Fruit fly (Drosophila melanogaster) whole organism, embryonic: ENCODE results near the gene amrt.

Experiments
- Antp ChIP-seq: fragments of 200-800 bp; sonication (Bioruptor generic); optimal IDR thresholded peaks from 3 replicates; lab custom pipeline; 2016; ENCODE audit warnings: missing biosample characterization, missing genetic modification characterization
- CG10274 ChIP-seq: fragments of 200-800 bp; sonication (Bioruptor generic); optimal IDR thresholded peaks from 3 replicates; lab custom pipeline; 2017; ENCODE audit warnings: missing biosample characterization, mild to moderate bottlenecking, missing genetic modification characterization
- CG10979 ChIP-seq: fragments of 200-800 bp; sonication (Bioruptor generic); optimal IDR thresholded peaks from 2 replicates; lab custom pipeline; 2018; ENCODE audit warnings: missing biosample characterization, mild to moderate bottlenecking, missing genetic modification characterization, moderate library complexity
- CG11560 ChIP-seq: fragments of 200-800 bp; sonication (Bioruptor generic); IDR thresholded peaks from 3 replicates; pipeline ENCODE4 v1.3.6; 2022; ENCODE audit warnings: missing biosample characterization, missing genetic modification characterization
- CG12236 ChIP-seq: fragments of 200-800 bp; sonication (Bioruptor generic); optimal IDR thresholded peaks from 2 replicates; lab custom pipeline; 2016; ENCODE audit warnings: missing biosample characterization, missing genetic modification characterization
- CG14014 ChIP-seq: fragments of 200-800 bp; sonication (Bioruptor generic); IDR thresholded peaks from 2 replicates; pipeline ENCODE4 v1.3.6; 2022; ENCODE audit warnings: missing biosample characterization, missing genetic modification characterization
- CG17385 ChIP-seq: fragments of 200-800 bp; sonication (Bioruptor generic); optimal IDR thresholded peaks from 3 replicates; lab custom pipeline; 2018; ENCODE audit warnings: missing biosample characterization, mild to moderate bottlenecking, missing genetic modification characterization
- CG17829 ChIP-seq: fragments of 200-800 bp; optimal IDR thresholded peaks from 2 replicates; lab custom pipeline; 2019; ENCODE audit warnings: missing biosample characterization, mild to moderate bottlenecking, missing genetic modification characterization, moderate library complexity
- CG2889 ChIP-seq: fragments of 200-800 bp; sonication (Bioruptor generic); IDR thresholded peaks from 3 replicates; pipeline ENCODE4 v1.3.6; 2022; ENCODE audit warnings: missing biosample characterization, missing genetic modification characterization
- CG30020 ChIP-seq: fragments of 200-800 bp; optimal IDR thresholded peaks from 2 replicates; lab custom pipeline; 2019; ENCODE audit warnings: missing biosample characterization, mild to moderate bottlenecking, missing genetic modification characterization, moderate library complexity
- CG31224 ChIP-seq: fragments of 200-800 bp; sonication (Bioruptor generic); IDR thresholded peaks from 2 replicates; pipeline ENCODE4 v1.3.6; 2022; ENCODE audit warnings: missing biosample characterization, missing genetic modification characterization
- CG3838 ChIP-seq: fragments of 200-800 bp; sonication (Bioruptor generic); optimal IDR thresholded peaks from 3 replicates; lab custom pipeline; 2016; ENCODE audit warnings: missing biosample characterization, missing genetic modification characterization
- CG42726 ChIP-seq: fragments of 200-800 bp; sonication (Bioruptor generic); IDR thresholded peaks from 2 replicates; pipeline ENCODE4 v1.3.6; 2022; ENCODE audit warnings: missing biosample characterization, missing genetic modification characterization; ENCODE audit not compliant: partially characterized antibody
- CG5180 ChIP-seq: fragments of 200-800 bp; sonication (Bioruptor generic); optimal IDR thresholded peaks from 3 replicates; lab custom pipeline; 2017; ENCODE audit warnings: missing biosample characterization, missing genetic modification characterization, mild to moderate bottlenecking, moderate library complexity, missing genetic modification reagents
- CG5245 ChIP-seq: fragments of 200-800 bp; sonication (Bioruptor generic); optimal IDR thresholded peaks from 3 replicates; lab custom pipeline; 2016; ENCODE audit warnings: missing biosample characterization, missing genetic modification characterization
- CG6175 ChIP-seq: fragments of 200-800 bp; sonication (Bioruptor generic); IDR thresholded peaks from 3 replicates; pipeline ENCODE4 v1.3.6; 2022; ENCODE audit warnings: missing biosample characterization, missing genetic modification characterization
- CG8388 ChIP-seq: fragments of 200-800 bp; sonication (Bioruptor generic); optimal IDR thresholded peaks from 2 replicates; lab custom pipeline; 2019; ENCODE audit warnings: missing biosample characterization, mild to moderate bottlenecking, missing genetic modification characterization, moderate library complexity
- CG9215 ChIP-seq: fragments of 200-800 bp; sonication (Bioruptor generic); IDR thresholded peaks from 2 replicates; pipeline ENCODE4 v1.3.6; 2022; ENCODE audit warnings: missing biosample characterization, missing genetic modification characterization
- CG9437 ChIP-seq: fragments of 200-800 bp; sonication (Bioruptor generic); optimal IDR thresholded peaks from 2 replicates; lab custom pipeline; 2018; ENCODE audit warnings: missing biosample characterization, mild to moderate bottlenecking, missing genetic modification characterization
- Chrac-16 ChIP-seq: fragments of 200-800 bp; sonication (Bioruptor generic); optimal IDR thresholded peaks from 3 replicates; lab custom pipeline; 2016; ENCODE audit warnings: missing biosample characterization, missing genetic modification characterization
- CkIIα-i1 ChIP-seq: fragments of 200-800 bp; sonication (Bioruptor generic); IDR thresholded peaks from 2 replicates; pipeline ENCODE4 v1.3.6; 2022; ENCODE audit warnings: missing biosample characterization, missing genetic modification characterization
- Doc2 ChIP-seq: fragments of 200-800 bp; sonication (Bioruptor generic); IDR thresholded peaks from 2 replicates; pipeline ENCODE4 v1.3.6; 2022; ENCODE audit warnings: missing biosample characterization, missing genetic modification characterization
- HLH3B ChIP-seq: fragments of 200-800 bp; sonication (Bioruptor generic); IDR thresholded peaks from 2 replicates; pipeline ENCODE4 v1.3.6; 2022; ENCODE audit warnings: missing biosample characterization, missing genetic modification characterization
- HmgZ ChIP-seq: fragments of 200-800 bp; sonication (Bioruptor generic); optimal IDR thresholded peaks from 2 replicates; lab custom pipeline; 2018; ENCODE audit warnings: missing biosample characterization, mild to moderate bottlenecking, missing genetic modification characterization
- Hmr ChIP-seq: fragments of 200-800 bp; sonication (Bioruptor generic); optimal IDR thresholded peaks from 3 replicates; lab custom pipeline; 2017; ENCODE audit warnings: mild to moderate bottlenecking, missing biosample characterization, missing genetic modification reagents, missing genetic modification characterization
- Lim3 ChIP-seq: fragments of 200-800 bp; sonication (Bioruptor generic); IDR thresholded peaks from 2 replicates; pipeline ENCODE4 v1.3.6; 2022; ENCODE audit warnings: missing biosample characterization, missing genetic modification characterization
- Max ChIP-seq: fragments of 200-800 bp; sonication (Bioruptor generic); optimal IDR thresholded peaks from 2 replicates; lab custom pipeline; 2016; ENCODE audit warnings: missing biosample characterization, mild to moderate bottlenecking, missing genetic modification characterization
- Med ChIP-seq: fragments of 200-800 bp; sonication (Bioruptor generic); peaks from one replicate; lab custom pipeline; 2016; ENCODE audit warnings: missing biosample characterization, missing genetic modification characterization, mild to moderate bottlenecking, inconsistent platforms, moderate library complexity
- Rfx ChIP-seq: fragments of 200-800 bp; sonication (Bioruptor generic); IDR thresholded peaks from 2 replicates; pipeline ENCODE4 v1.3.6; 2022; ENCODE audit warnings: missing biosample characterization, missing genetic modification characterization
- Vsx1 ChIP-seq: fragments of 200-800 bp; sonication (Bioruptor generic); optimal IDR thresholded peaks from 2 replicates; lab custom pipeline; 2017; ENCODE audit warnings: missing biosample characterization, mild to moderate bottlenecking, missing genetic modification characterization, missing genetic modification reagents
- ato ChIP-seq: fragments of 200-800 bp; sonication (Bioruptor generic); IDR thresholded peaks from 2 replicates; pipeline ENCODE4 v1.3.6; 2022; ENCODE audit warnings: missing biosample characterization, missing genetic modification characterization; ENCODE audit not compliant: partially characterized antibody
- ci ChIP-seq: fragments of 200-800 bp; sonication (Bioruptor generic); IDR thresholded peaks from 3 replicates; pipeline ENCODE4 v1.3.6; 2022; ENCODE audit warnings: missing biosample characterization, missing genetic modification characterization
- dmrt99B ChIP-seq: fragments of 200-800 bp; sonication (Bioruptor generic); optimal IDR thresholded peaks from 2 replicates; lab custom pipeline; 2018; ENCODE audit warnings: missing biosample characterization, mild to moderate bottlenecking, missing genetic modification characterization, moderate library complexity
- fd3F ChIP-seq: fragments of 200-800 bp; sonication (Bioruptor generic); optimal IDR thresholded peaks from 2 replicates; lab custom pipeline; 2018; ENCODE audit warnings: missing biosample characterization, mild to moderate bottlenecking, missing genetic modification characterization, moderate library complexity
- fd96Cb ChIP-seq: fragments of 200-800 bp; sonication (Bioruptor generic); optimal IDR thresholded peaks from 2 replicates; lab custom pipeline; 2018; ENCODE audit warnings: missing biosample characterization, mild to moderate bottlenecking, missing genetic modification characterization, moderate library complexity
- gcm2 ChIP-seq: fragments of 200-800 bp; sonication (Bioruptor generic); optimal IDR thresholded peaks from 2 replicates; lab custom pipeline; 2016; ENCODE audit warnings: missing biosample characterization, missing genetic modification characterization
- grn ChIP-seq: fragments of 200-800 bp; sonication (Bioruptor generic); optimal IDR thresholded peaks from 3 replicates; lab custom pipeline; 2017; ENCODE audit warnings: missing biosample characterization, missing genetic modification characterization
- hth ChIP-seq: fragments of >200 bp; optimal IDR thresholded peaks from 2 replicates; lab custom pipeline; 2017; ENCODE audit warnings: inconsistent platforms
- insv ChIP-seq, 2 experiments: fragments of 200-800 bp; sonication (Bioruptor generic); optimal IDR thresholded peaks; 3 replicates each; lab custom pipeline; 2016 to 2018; ENCODE audit warnings: missing biosample characterization in 2 of 2, missing genetic modification characterization in 2 of 2
- jigr1 ChIP-seq: fragments of 200-800 bp; sonication (Bioruptor generic); IDR thresholded peaks from 3 replicates; pipeline ENCODE4 v1.3.6; 2022; ENCODE audit warnings: missing biosample characterization, missing genetic modification characterization
- jing ChIP-seq: fragments of 200-800 bp; sonication (Bioruptor generic); optimal IDR thresholded peaks from 2 replicates; lab custom pipeline; 2018; ENCODE audit warnings: missing biosample characterization, mild to moderate bottlenecking, missing genetic modification characterization
- lmd ChIP-seq: fragments of 200-800 bp; sonication (Bioruptor generic); IDR thresholded peaks from 2 replicates; pipeline ENCODE4 v1.3.6; 2022; ENCODE audit warnings: missing biosample characterization, missing genetic modification characterization
- lola ChIP-seq, 3 experiments: fragments of >200 bp in 2 of 3; fragments of 200-800 bp in 1 of 3; sonication (Bioruptor generic) in 1 of 3; optimal IDR thresholded peaks; 2 replicates each; lab custom pipeline; 2017 to 2019; ENCODE audit warnings: missing biosample characterization in 3 of 3, missing genetic modification characterization in 3 of 3, mild to moderate bottlenecking in 1 of 3, moderate library complexity in 1 of 3
- lov ChIP-seq, 2 experiments: fragments of 200-800 bp in 1 of 2; fragments of >200 bp in 1 of 2; sonication (Bioruptor generic) in 1 of 2; IDR thresholded peaks in 1 of 2; optimal IDR thresholded peaks in 1 of 2; 2 replicates in 1 of 2; 3 replicates in 1 of 2; pipeline versions ENCODE4 v1.3.6 to Lab custom; 2017 to 2022; ENCODE audit warnings: missing biosample characterization in 1 of 2, missing genetic modification characterization in 1 of 2
- otp ChIP-seq: fragments of 200-800 bp; sonication (Bioruptor generic); IDR thresholded peaks from 3 replicates; pipeline ENCODE4, ENCODE4 v1.3.6; 2022; ENCODE audit warnings: missing biosample characterization, missing genetic modification characterization
- ranshi ChIP-seq: fragments of 200-800 bp; sonication (Bioruptor generic); IDR thresholded peaks from 2 replicates; pipeline ENCODE4 v1.3.6; 2022; ENCODE audit warnings: missing biosample characterization, missing genetic modification characterization
- sna ChIP-seq: fragments of 200-800 bp; sonication (Bioruptor generic); IDR thresholded peaks from 2 replicates; pipeline ENCODE4 v1.3.6; 2022; ENCODE audit warnings: missing biosample characterization, missing genetic modification characterization; ENCODE audit not compliant: partially characterized antibody
- twi ChIP-seq: fragments of 200-800 bp; optimal IDR thresholded peaks from 2 replicates; lab custom pipeline; 2019; ENCODE audit warnings: missing biosample characterization, mild to moderate bottlenecking, missing genetic modification characterization, moderate library complexity
- unpg ChIP-seq: fragments of 200-800 bp; sonication (Bioruptor generic); optimal IDR thresholded peaks from 3 replicates; lab custom pipeline; 2018; ENCODE audit warnings: missing biosample characterization, mild to moderate bottlenecking, missing genetic modification characterization, moderate library complexity
- zen ChIP-seq: fragments of 200-800 bp; sonication (Bioruptor generic); optimal IDR thresholded peaks from 3 replicates; lab custom pipeline; 2018; ENCODE audit warnings: missing biosample characterization, mild to moderate bottlenecking, missing genetic modification characterization, moderate library complexity
- zfh1 ChIP-seq: fragments of 200-800 bp; sonication (Bioruptor generic); IDR thresholded peaks from 3 replicates; pipeline ENCODE4 v1.3.6; 2022; ENCODE audit warnings: missing biosample characterization, missing genetic modification characterization

amrt gene

DNA sequence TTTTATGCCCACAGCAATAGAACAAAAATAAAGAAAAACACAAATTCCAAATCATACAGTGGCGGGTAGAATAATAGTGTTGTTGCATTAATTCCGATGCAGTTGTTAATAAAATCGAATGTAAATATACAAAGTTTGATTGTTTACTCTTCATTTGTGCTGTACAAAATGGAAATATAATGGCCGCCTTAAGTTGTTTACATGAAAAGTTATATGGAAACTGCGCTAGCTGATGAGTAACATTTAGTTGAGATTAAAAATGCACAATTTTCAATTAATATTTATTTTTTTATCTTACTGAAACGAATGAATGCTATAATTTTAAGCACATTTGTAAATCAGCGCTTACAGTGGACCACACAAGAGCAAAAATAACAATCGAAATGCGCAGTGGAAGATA is 47.4 kb upstream of the amrt start:
- TF ChIP-seq lov (optimal IDR thresholded peaks at IDR 0.05; lab: Kevin White, UChicago) (no peak), lov (GFP tag; IDR thresholded peaks at IDR 0.05; lab: Robert Waterston, UW) (no peak), ato (GFP tag; lab: Robert Waterston, UW) (no peak), CG8388 (GFP tag; lab: Kevin White, UChicago) (no peak), grn (no peak), CG17385 (peak; percentile 21), CG3838 (GFP tag; lab: Kevin White, UChicago) (no peak), unpg (GFP tag; lab: Kevin White, UChicago) (no peak), CkIIα-i1 (GFP tag; lab: Robert Waterston, UW) (no peak), fd96Cb (no peak), CG42726 (GFP tag; lab: Robert Waterston, UW) (no peak), CG5245 (GFP tag; lab: Kevin White, UChicago) (no peak), otp (no peak), hth (lab: Kevin White, UChicago) (no peak), Med (GFP tag; lab: Kevin White, UChicago) (no peak), CG10979 (peak; percentile 29), Lim3 (GFP tag; lab: Robert Waterston, UW) (no peak), CG17829 (tag; lab: Kevin White, UChicago) (peak; percentile 19), HLH3B (GFP tag; lab: Robert Waterston, UW) (no peak), jigr1 (GFP tag; lab: Robert Waterston, UW) (no peak), CG14014 (GFP tag; lab: Robert Waterston, UW) (0 out of 2 replicates have a peak, but pooled peaks have one; percentile 12), gcm2 (GFP tag; lab: Kevin White, UChicago) (no peak), CG9437 (GFP tag; lab: Kevin White, UChicago) (no peak), zfh1 (GFP tag; lab: Robert Waterston, UW) (no peak), CG2889 (GFP tag; lab: Robert Waterston, UW) (no peak), CG5180 (no peak), Chrac-16 (no peak), Antp (GFP tag; lab: Kevin White, UChicago) (no peak), zen (no peak), twi (no peak), Hmr (GFP tag; lab: Kevin White, UChicago) (no peak), Doc2 (no peak), lola (GFP tag; optimal IDR thresholded peaks at IDR 0.05; lab: Kevin White, UChicago) (no peak), sna (GFP tag; lab: Robert Waterston, UW) (no peak), ranshi (GFP tag; lab: Robert Waterston, UW) (0 out of 2 replicates have a peak, but pooled peaks have one; percentile 30), jing (no peak), CG12236 (GFP tag; lab: Kevin White, UChicago) (no peak), Vsx1 (GFP tag; lab: Kevin White, UChicago) (no peak), CG9215 (GFP tag; lab: Robert Waterston, UW) (no peak), insv (GFP tag; optimal IDR thresholded peaks at IDR 0.05; lab: Kevin White, UChicago) (no peak), ci (GFP tag; lab: Robert Waterston, UW) (no peak), CG31224 (no peak), CG11560 (tag; lab: Robert Waterston, UW) (no peak), HmgZ (tag; lab: Kevin White, UChicago) (no peak), fd3F (GFP tag; lab: Kevin White, UChicago) (no peak), lmd (GFP tag; lab: Robert Waterston, UW) (no peak), CG6175 (no peak), Rfx (GFP tag; lab: Robert Waterston, UW) (0 out of 2 replicates have a peak, but pooled peaks have one; percentile 15), Max (GFP tag; lab: Kevin White, UChicago) (no peak), CG10274 (GFP tag; lab: Kevin White, UChicago) (no peak), CG30020 (tag; lab: Kevin White, UChicago) (no peak), dmrt99B (no peak)
